Worm (Caenorhabditis elegans) whole organism, young adult: Measurements from ENCODE around the gene tpa-1.
A peak's percentile ranks its signal among the peaks of the same experiment; 100 is the strongest.
"Not testable (repeated sequence)": the region's sequence is repeated elsewhere in the genome, so short reads cannot be mapped to it uniquely, and the experiment has no call there.

Experiments
- C06A6.2 ChIP-seq: fragments of 200-800 bp; sonication (Bioruptor generic); conservative IDR thresholded peaks from 2 replicates; pipeline ENCODE4 v1.3.6; 2022; ENCODE audit warnings: missing genetic modification characterization, missing compliant biosample characterization
- C17E4.6 ChIP-seq: fragments of 200-800 bp; sonication (Bioruptor generic); IDR thresholded peaks from 2 replicates; pipeline ENCODE4 v1.3.6; 2022; ENCODE audit warnings: missing genetic modification reagents, missing genetic modification characterization, missing compliant biosample characterization
- D2030.7 ChIP-seq: fragments of 200-800 bp; sonication (Bioruptor generic); IDR thresholded peaks from 2 replicates; pipeline ENCODE4 v1.3.6; 2022; ENCODE audit warnings: missing genetic modification reagents, missing genetic modification characterization, missing compliant biosample characterization
- F33H1.4 ChIP-seq: fragments of 200-800 bp; sonication (Bioruptor generic); IDR thresholded peaks from 2 replicates; pipeline ENCODE4 v1.3.6; 2022; ENCODE audit warnings: missing genetic modification reagents, missing genetic modification characterization, missing compliant biosample characterization
- F37B4.10 ChIP-seq: fragments of 200-800 bp; sonication (Bioruptor generic); IDR thresholded peaks from 2 replicates; pipeline ENCODE4 v1.3.6; 2022; ENCODE audit warnings: missing genetic modification characterization, missing compliant biosample characterization
- F39B2.1 ChIP-seq: fragments of 200-800 bp; sonication (Bioruptor generic); IDR thresholded peaks from 2 replicates; pipeline ENCODE4 v1.3.6; 2022; ENCODE audit warnings: missing genetic modification reagents, missing genetic modification characterization, missing compliant biosample characterization
- K12H6.12 ChIP-seq: fragments of 200-800 bp; sonication (Bioruptor generic); optimal IDR thresholded peaks from 2 replicates; lab custom pipeline; 2018; ENCODE audit warnings: mild to moderate bottlenecking, missing genetic modification characterization, missing compliant biosample characterization
- ZK185.1 ChIP-seq: sonication (generic microtip); optimal IDR thresholded peaks from 2 replicates; lab custom pipeline; 2016; ENCODE audit warnings: mild to moderate bottlenecking, missing genetic modification characterization, missing compliant biosample characterization; ENCODE audit not compliant: poor library complexity, severe bottlenecking
- aptf-3 ChIP-seq: fragments of 200-800 bp; sonication (Bioruptor generic); IDR thresholded peaks from 2 replicates; pipeline ENCODE4 v1.3.6; 2022; ENCODE audit warnings: missing genetic modification characterization, missing compliant biosample characterization
- atf-7 ChIP-seq: sonication (generic microtip); optimal IDR thresholded peaks from 2 replicates; lab custom pipeline; 2017; ENCODE audit warnings: mild to moderate bottlenecking, missing genetic modification characterization, missing compliant biosample characterization
- ceh-27 ChIP-seq: fragments of 200-800 bp; sonication (Bioruptor generic); optimal IDR thresholded peaks from 2 replicates; lab custom pipeline; 2018; ENCODE audit warnings: mild to moderate bottlenecking, missing genetic modification characterization, moderate library complexity, missing compliant biosample characterization
- ceh-58 ChIP-seq: fragments of 200-800 bp; sonication (Bioruptor generic); IDR thresholded peaks from 2 replicates; pipeline ENCODE4 v1.3.6; 2022; ENCODE audit warnings: missing genetic modification characterization, missing compliant biosample characterization
- ceh-79 ChIP-seq: sonication (generic microtip); optimal IDR thresholded peaks from 2 replicates; lab custom pipeline; 2017; ENCODE audit warnings: mild to moderate bottlenecking, missing genetic modification characterization, missing compliant biosample characterization
- ceh-91 ChIP-seq: fragments of 200-800 bp; sonication (Bioruptor generic); IDR thresholded peaks from 2 replicates; pipeline ENCODE4 v1.3.6; 2022; ENCODE audit warnings: missing genetic modification reagents, missing genetic modification characterization, missing compliant biosample characterization
- chd-7 ChIP-seq: sonication (generic microtip); optimal IDR thresholded peaks from 2 replicates; lab custom pipeline; 2016; ENCODE audit warnings: mild to moderate bottlenecking, missing genetic modification characterization, moderate library complexity, missing compliant biosample characterization
- dox-1 ChIP-seq: fragments of 200-800 bp; sonication (Bioruptor generic); IDR thresholded peaks from 2 replicates; pipeline ENCODE4 v1.3.6; 2022; ENCODE audit warnings: missing genetic modification reagents, missing genetic modification characterization, missing compliant biosample characterization
- dpff-1 ChIP-seq: sonication (generic microtip); optimal IDR thresholded peaks from 2 replicates; lab custom pipeline; 2017; ENCODE audit warnings: mild to moderate bottlenecking, missing genetic modification characterization, missing compliant biosample characterization
- dpl-1 ChIP-seq: fragments of 150-350 bp; optimal IDR thresholded peaks from 2 replicates; lab custom pipeline; 2014; ENCODE audit warnings: missing biosample characterization, missing genetic modification reagents, missing genetic modification characterization
- egl-18 ChIP-seq: fragments of 200-800 bp; sonication (Bioruptor generic); IDR thresholded peaks from 2 replicates; pipeline ENCODE4 v1.3.6; 2022; ENCODE audit warnings: missing genetic modification reagents, missing genetic modification characterization, missing compliant biosample characterization
- egrh-3 ChIP-seq: fragments of 200-800 bp; sonication (Bioruptor generic); IDR thresholded peaks from 2 replicates; pipeline ENCODE4 v1.3.6; 2022; ENCODE audit warnings: missing genetic modification reagents, missing genetic modification characterization, missing compliant biosample characterization
- ekl-4 ChIP-seq: fragments of 200-800 bp; sonication (Bioruptor generic); IDR thresholded peaks from 2 replicates; pipeline ENCODE4 v1.3.6; 2022; ENCODE audit warnings: missing genetic modification reagents, missing genetic modification characterization, missing compliant biosample characterization
- ets-4 ChIP-seq: fragments of 200-800 bp; sonication (Bioruptor generic); optimal IDR thresholded peaks from 2 replicates; lab custom pipeline; 2018; ENCODE audit warnings: mild to moderate bottlenecking, missing genetic modification characterization, missing compliant biosample characterization
- hlh-12 ChIP-seq: sonication (generic microtip); optimal IDR thresholded peaks from 2 replicates; lab custom pipeline; 2016; ENCODE audit warnings: missing genetic modification characterization, missing compliant biosample characterization
- hlh-26 ChIP-seq: fragments of 200-800 bp; sonication (Bioruptor generic); conservative IDR thresholded peaks from 2 replicates; pipeline ENCODE4 v1.3.6; 2022; ENCODE audit warnings: missing genetic modification reagents, missing genetic modification characterization, missing compliant biosample characterization
- hmg-1.2 ChIP-seq: fragments of 200-800 bp; sonication (Bioruptor generic); IDR thresholded peaks from 2 replicates; pipeline ENCODE4 v1.3.6; 2022; ENCODE audit warnings: missing genetic modification reagents, missing genetic modification characterization, missing compliant biosample characterization
- hmg-20 ChIP-seq: fragments of 200-800 bp; sonication (Bioruptor generic); IDR thresholded peaks from 2 replicates; pipeline ENCODE4 v1.3.6; 2022; ENCODE audit warnings: missing genetic modification reagents, missing genetic modification characterization, missing compliant biosample characterization
- hrde-1 ChIP-seq: sonication (generic microtip); optimal IDR thresholded peaks from 2 replicates; lab custom pipeline; 2016; ENCODE audit warnings: missing genetic modification characterization, mild to moderate bottlenecking, missing compliant biosample characterization, moderate library complexity, missing genotype, missing genetic modification reagents, borderline replicate concordance
- let-607 ChIP-seq, 2 experiments: fragments of 200-800 bp in 1 of 2; sonication (Bioruptor generic) in 1 of 2; sonication (generic microtip) in 1 of 2; optimal IDR thresholded peaks; 2 replicates each; lab custom pipeline; 2016 to 2018; ENCODE audit warnings: mild to moderate bottlenecking in 2 of 2, missing compliant biosample characterization in 2 of 2, missing genetic modification characterization in 2 of 2, moderate library complexity in 2 of 2, missing genotype in 1 of 2
- lin-40 ChIP-seq: sonication (generic microtip); optimal IDR thresholded peaks from 2 replicates; lab custom pipeline; 2016; ENCODE audit warnings: missing genetic modification characterization, mild to moderate bottlenecking, missing compliant biosample characterization, missing genotype, missing genetic modification reagents
- lsl-1 ChIP-seq: fragments of 200-800 bp; sonication (Bioruptor generic); optimal IDR thresholded peaks from 2 replicates; lab custom pipeline; 2018; ENCODE audit warnings: mild to moderate bottlenecking, missing genetic modification characterization, moderate library complexity, missing compliant biosample characterization
- madf-10 ChIP-seq: sonication (generic microtip); optimal IDR thresholded peaks from 2 replicates; lab custom pipeline; 2016; ENCODE audit warnings: mild to moderate bottlenecking, missing genetic modification characterization, missing compliant biosample characterization
- madf-8 ChIP-seq: fragments of 200-800 bp; sonication (Bioruptor generic); conservative IDR thresholded peaks from 2 replicates; pipeline ENCODE4 v1.3.6; 2022; ENCODE audit warnings: missing genetic modification reagents, missing genetic modification characterization, missing compliant biosample characterization
- mes-4 ChIP-seq: sonication (generic microtip); optimal IDR thresholded peaks from 2 replicates; lab custom pipeline; 2016; ENCODE audit warnings: missing genotype, missing genetic modification characterization, missing compliant biosample characterization
- mxl-1 ChIP-seq: sonication (generic microtip); optimal IDR thresholded peaks from 2 replicates; lab custom pipeline; 2016; ENCODE audit warnings: missing genetic modification characterization, missing compliant biosample characterization
- nhr-80 ChIP-seq: sonication (generic microtip); optimal IDR thresholded peaks from 2 replicates; lab custom pipeline; 2016; ENCODE audit warnings: missing genetic modification characterization, missing compliant biosample characterization
- pbrm-1 ChIP-seq: fragments of 200-800 bp; sonication (Bioruptor generic); IDR thresholded peaks from 2 replicates; pipeline ENCODE4 v1.3.6; 2022; ENCODE audit warnings: missing genetic modification reagents, missing genetic modification characterization, missing compliant biosample characterization
- rec-8 ChIP-seq, 2 experiments: sonication (generic microtip); optimal IDR thresholded peaks; 2 replicates each; lab custom pipeline; 2016; ENCODE audit warnings: mild to moderate bottlenecking in 2 of 2, missing genetic modification characterization in 2 of 2, missing genetic modification reagents in 2 of 2, missing genotype in 2 of 2, missing biosample characterization in 1 of 2, missing compliant biosample characterization in 1 of 2, moderate library complexity in 1 of 2
- sptf-2 ChIP-seq: fragments of 200-800 bp; sonication (Bioruptor generic); optimal IDR thresholded peaks from 2 replicates; lab custom pipeline; 2018; ENCODE audit warnings: mild to moderate bottlenecking, missing genetic modification characterization, missing compliant biosample characterization
- tbx-9 ChIP-seq: sonication (generic microtip); optimal IDR thresholded peaks from 2 replicates; lab custom pipeline; 2016; ENCODE audit warnings: borderline replicate concordance, missing genetic modification characterization, inconsistent platforms, missing compliant biosample characterization
- unc-62 ChIP-seq: fragments of 150-350 bp; optimal IDR thresholded peaks from 2 replicates; lab custom pipeline; 2014; ENCODE audit warnings: missing biosample characterization, missing genetic modification reagents, missing genetic modification characterization
- xnd-1 ChIP-seq: sonication (generic microtip); optimal IDR thresholded peaks from 2 replicates; lab custom pipeline; 2016; ENCODE audit warnings: missing genotype, missing genetic modification reagents, missing genetic modification characterization, missing compliant biosample characterization
- ztf-28 ChIP-seq: fragments of 200-800 bp; sonication (Bioruptor generic); IDR thresholded peaks from 2 replicates; pipeline ENCODE4 v1.3.6; 2022; ENCODE audit warnings: missing genetic modification reagents, missing genetic modification characterization, missing compliant biosample characterization
- ztf-3 ChIP-seq: fragments of 200-800 bp; sonication (Bioruptor generic); optimal IDR thresholded peaks from 2 replicates; lab custom pipeline; 2018; ENCODE audit warnings: mild to moderate bottlenecking, missing genetic modification characterization, missing compliant biosample characterization

Gene tpa-1

ce11 chrIV:102848-103247 lies 11.1 kb downstream of the tpa-1 start:
- TF ChIP-seq ceh-27 (peak; percentile 28), atf-7 (tag; lab: Kevin White, UChicago) (peak; percentile 37), lin-40 (peak; percentile 59), egrh-3 (0 out of 2 replicates have a peak, but pooled peaks have one; percentile 10), hlh-12 (tag; lab: Kevin White, UChicago) (no peak)

- TF ChIP-seq egl-18 (GFP tag; lab: Robert Waterston, UW) = no peak
- no peak for TF ChIP-seq ceh-91 (GFP tag; lab: Robert Waterston, UW)
- TF ChIP-seq F37B4.10 (GFP tag; lab: Robert Waterston, UW) = no peak
- TF ChIP-seq F39B2.1 (GFP tag; lab: Robert Waterston, UW) = no peak
- no peak for TF ChIP-seq atf-7 (tag; lab: Kevin White, UChicago)
- no peak for TF ChIP-seq F33H1.4 (GFP tag; lab: Robert Waterston, UW)
- no peak for TF ChIP-seq sptf-2
- no peak for TF ChIP-seq mxl-1 (tag; lab: Kevin White, UChicago)
- TF ChIP-seq ceh-79 = no peak
- TF ChIP-seq pbrm-1 (GFP tag; lab: Robert Waterston, UW) = no peak
- TF ChIP-seq madf-10 (tag; lab: Kevin White, UChicago) = no peak
- no peak for TF ChIP-seq dpff-1 (tag; lab: Kevin White, UChicago)
- TF ChIP-seq ets-4 (GFP tag; lab: Kevin White, UChicago) = no peak
- no peak for TF ChIP-seq K12H6.12 (tag; lab: Kevin White, UChicago)
- TF ChIP-seq chd-7 (tag; lab: Kevin White, UChicago) = no peak
- no peak for TF ChIP-seq xnd-1
- no peak for TF ChIP-seq nhr-80
Measured at ce11 chrIV:109307-109706, 17.5 kb downstream of the tpa-1 start, which contains the start of gene B0545.4. TSS of gene B0545.4 (minus strand) at chrIV:109407.

- not testable (repeated sequence) for TF ChIP-seq aptf-3 (GFP tag; lab: Robert Waterston, UW); tbx-9 (tag; lab: Kevin White, UChicago); dpff-1 (tag; lab: Kevin White, UChicago)
Measured at ce11 chrIV:111377-111776, 19.6 kb downstream of the tpa-1 start, which contains the start of gene F29C4.4. TSS of gene F29C4.4 (plus strand) at chrIV:111677.

- no peak for TF ChIP-seq K12H6.12 (tag; lab: Kevin White, UChicago)
- TF ChIP-seq lin-40 = no peak
- TF ChIP-seq ztf-28 (GFP tag; lab: Robert Waterston, UW) = no peak
- no peak for TF ChIP-seq dox-1 (GFP tag; lab: Robert Waterston, UW)
- no peak for TF ChIP-seq ets-4 (GFP tag; lab: Kevin White, UChicago)
- TF ChIP-seq madf-8 (GFP tag; lab: Robert Waterston, UW) = no peak
- no peak for TF ChIP-seq unc-62 (GFP tag; lab: Kevin White, UChicago)
- no peak for TF ChIP-seq let-607 (tag; optimal IDR thresholded peaks at IDR 0.05; lab: Kevin White, UChicago)
- no peak for TF ChIP-seq hmg-20
- TF ChIP-seq ekl-4 (GFP tag; lab: Robert Waterston, UW) = peak; percentile 63; the same call in 1 of the 2 replicates
- TF ChIP-seq D2030.7 (GFP tag; lab: Robert Waterston, UW) = peak; percentile 42
- 0 out of 2 replicates have a peak, but pooled peaks have one; percentile 34 for TF ChIP-seq C17E4.6 (GFP tag; lab: Robert Waterston, UW)
- no peak for TF ChIP-seq dpl-1
- no peak for TF ChIP-seq hrde-1 (tag; lab: Kevin White, UChicago)
- no peak for TF ChIP-seq hlh-26 (GFP tag; lab: Robert Waterston, UW)
- no peak for TF ChIP-seq mes-4
- TF ChIP-seq ceh-58 (GFP tag; lab: Robert Waterston, UW) = no peak
- no peak for TF ChIP-seq lsl-1
- TF ChIP-seq hlh-12 (tag; lab: Kevin White, UChicago) = no peak
- no peak for TF ChIP-seq mxl-1 (tag; lab: Kevin White, UChicago)
- TF ChIP-seq hmg-1.2 (GFP tag; lab: Robert Waterston, UW) = 0 out of 2 replicates have a peak, but pooled peaks have one; percentile 11
- no peak for TF ChIP-seq rec-8 (tag; optimal IDR thresholded peaks at IDR 0.05; lab: Kevin White, UChicago)
- no peak for TF ChIP-seq dpff-1 (tag; lab: Kevin White, UChicago)
- TF ChIP-seq F37B4.10 (GFP tag; lab: Robert Waterston, UW) = no peak
- no peak for TF ChIP-seq ZK185.1
- TF ChIP-seq ztf-3 (GFP tag; lab: Kevin White, UChicago) = no peak
- TF ChIP-seq C06A6.2 (GFP tag; lab: Robert Waterston, UW) = no peak
Measured at ce11 chrIV:118786-119185, 27.0 kb downstream of the tpa-1 start.
